Fruit fly (Drosophila melanogaster) whole organism, embryonic: ENCODE results near the gene CG3434.

ENCODE experiments used
- Abd-B ChIP-seq: fragments of 200-800 bp; sonication (Bioruptor generic); optimal IDR thresholded peaks from 2 replicates; lab custom pipeline; 2018; ENCODE audit warnings: missing biosample characterization, mild to moderate bottlenecking, missing genetic modification characterization, moderate library complexity
- CG10209 ChIP-seq: fragments of 200-800 bp; sonication (Bioruptor generic); optimal IDR thresholded peaks from 3 replicates; lab custom pipeline; 2017; ENCODE audit warnings: missing biosample characterization, mild to moderate bottlenecking, missing genetic modification characterization, missing genetic modification reagents
- CG10366 ChIP-seq: fragments of 200-800 bp; sonication (Bioruptor generic); IDR thresholded peaks from 2 replicates; pipeline ENCODE4 v1.3.6; 2022; ENCODE audit warnings: missing biosample characterization, missing genetic modification characterization
- CG10565 ChIP-seq: fragments of 200-800 bp; sonication (Bioruptor generic); optimal IDR thresholded peaks from 3 replicates; lab custom pipeline; 2016; ENCODE audit warnings: missing biosample characterization, mild to moderate bottlenecking, missing genetic modification characterization
- CG12155 ChIP-seq: fragments of 200-800 bp; sonication (Bioruptor generic); optimal IDR thresholded peaks from 3 replicates; lab custom pipeline; 2016; ENCODE audit warnings: missing biosample characterization, missing genetic modification characterization
- CG12299 ChIP-seq: fragments of 200-800 bp; sonication (Bioruptor generic); optimal IDR thresholded peaks from 2 replicates; lab custom pipeline; 2018; ENCODE audit warnings: missing biosample characterization, mild to moderate bottlenecking, missing genetic modification characterization
- CG12391 ChIP-seq: fragments of 200-800 bp; sonication (Bioruptor generic); optimal IDR thresholded peaks from 3 replicates; lab custom pipeline; 2018; ENCODE audit warnings: missing biosample characterization, mild to moderate bottlenecking, missing genetic modification characterization, moderate library complexity
- CG2129 ChIP-seq: fragments of 200-800 bp; sonication (Bioruptor generic); IDR thresholded peaks from 2 replicates; pipeline ENCODE4 v1.3.6; 2022; ENCODE audit warnings: missing biosample characterization, missing genetic modification characterization; ENCODE audit not compliant: partially characterized antibody
- CG2678 ChIP-seq: fragments of 200-800 bp; sonication (Bioruptor generic); optimal IDR thresholded peaks from 3 replicates; lab custom pipeline; 2019; ENCODE audit warnings: missing biosample characterization, mild to moderate bottlenecking, missing genetic modification characterization, moderate library complexity
- CG2889 ChIP-seq: fragments of 200-800 bp; sonication (Bioruptor generic); IDR thresholded peaks from 3 replicates; pipeline ENCODE4 v1.3.6; 2022; ENCODE audit warnings: missing biosample characterization, missing genetic modification characterization
- CG30431 ChIP-seq: fragments of 200-800 bp; sonication (Bioruptor generic); optimal IDR thresholded peaks from 2 replicates; lab custom pipeline; 2017; ENCODE audit warnings: missing biosample characterization, missing genetic modification characterization
- CG42726 ChIP-seq: fragments of 200-800 bp; sonication (Bioruptor generic); IDR thresholded peaks from 2 replicates; pipeline ENCODE4 v1.3.6; 2022; ENCODE audit warnings: missing biosample characterization, missing genetic modification characterization; ENCODE audit not compliant: partially characterized antibody
- CG5953 ChIP-seq: fragments of 200-800 bp; sonication (Bioruptor generic); IDR thresholded peaks from 2 replicates; pipeline ENCODE4 v1.3.6; 2022; ENCODE audit warnings: missing biosample characterization, missing genetic modification characterization
- CG8359 ChIP-seq: fragments of 200-800 bp; sonication (Bioruptor generic); optimal IDR thresholded peaks from 2 replicates; lab custom pipeline; 2017; ENCODE audit warnings: missing biosample characterization, mild to moderate bottlenecking, missing genetic modification characterization, borderline replicate concordance
- CG9817 ChIP-seq: fragments of 200-800 bp; sonication (Bioruptor generic); optimal IDR thresholded peaks from 2 replicates; lab custom pipeline; 2018; ENCODE audit warnings: missing biosample characterization, mild to moderate bottlenecking, missing genetic modification characterization, moderate library complexity
- CoRest ChIP-seq: fragments of 200-800 bp; sonication (Bioruptor generic); optimal IDR thresholded peaks from 3 replicates; lab custom pipeline; 2018; ENCODE audit warnings: missing biosample characterization, mild to moderate bottlenecking, missing genetic modification characterization, moderate library complexity
- D19B ChIP-seq: fragments of 200-800 bp; sonication (Bioruptor generic); optimal IDR thresholded peaks from 2 replicates; lab custom pipeline; 2017; ENCODE audit warnings: missing biosample characterization, mild to moderate bottlenecking, missing genetic modification characterization
- Dek ChIP-seq: fragments of 200-800 bp; sonication (Bioruptor generic); optimal IDR thresholded peaks from 3 replicates; lab custom pipeline; 2019; ENCODE audit warnings: missing biosample characterization, mild to moderate bottlenecking, missing genetic modification characterization, moderate library complexity
- Dip2 ChIP-seq: fragments of 200-800 bp; sonication (Bioruptor generic); IDR thresholded peaks from 2 replicates; pipeline ENCODE4 v1.3.6; 2022; ENCODE audit warnings: missing biosample characterization, missing genetic modification characterization
- Dip3 ChIP-seq: fragments of 200-800 bp; sonication (Bioruptor generic); optimal IDR thresholded peaks from 3 replicates; lab custom pipeline; 2016; ENCODE audit warnings: missing biosample characterization, missing genetic modification characterization
- ERR ChIP-seq: fragments of 200-800 bp; sonication (Bioruptor generic); optimal IDR thresholded peaks from 2 replicates; lab custom pipeline; 2016; ENCODE audit warnings: missing biosample characterization, missing genetic modification characterization
- Fer3 ChIP-seq: fragments of 200-800 bp; sonication (Bioruptor generic); optimal IDR thresholded peaks from 2 replicates; lab custom pipeline; 2018; ENCODE audit warnings: missing biosample characterization, mild to moderate bottlenecking, missing genetic modification characterization, moderate library complexity
- Gsc ChIP-seq: fragments of 200-800 bp; sonication (Bioruptor generic); IDR thresholded peaks from 2 replicates; pipeline ENCODE4 v1.3.6; 2022; ENCODE audit warnings: missing biosample characterization, missing genetic modification characterization
- Hr78 ChIP-seq, 2 experiments: fragments of 200-800 bp in 1 of 2; fragments of >200 bp in 1 of 2; sonication (Bioruptor generic) in 1 of 2; optimal IDR thresholded peaks; 2 replicates each; lab custom pipeline; 2017 to 2019; ENCODE audit warnings: missing biosample characterization in 2 of 2, missing genetic modification characterization in 2 of 2, mild to moderate bottlenecking in 1 of 2, moderate library complexity in 1 of 2
- Lim3 ChIP-seq: fragments of 200-800 bp; sonication (Bioruptor generic); IDR thresholded peaks from 2 replicates; pipeline ENCODE4 v1.3.6; 2022; ENCODE audit warnings: missing biosample characterization, missing genetic modification characterization
- Lpt ChIP-seq: fragments of >200 bp; optimal IDR thresholded peaks from 2 replicates; lab custom pipeline; 2018; ENCODE audit warnings: missing biosample characterization, missing genetic modification characterization
- Max ChIP-seq: fragments of 200-800 bp; sonication (Bioruptor generic); optimal IDR thresholded peaks from 2 replicates; lab custom pipeline; 2016; ENCODE audit warnings: missing biosample characterization, mild to moderate bottlenecking, missing genetic modification characterization
- Med ChIP-seq: fragments of 200-800 bp; sonication (Bioruptor generic); peaks from one replicate; lab custom pipeline; 2016; ENCODE audit warnings: missing biosample characterization, missing genetic modification characterization, mild to moderate bottlenecking, inconsistent platforms, moderate library complexity
- Mrtf ChIP-seq: fragments of 200-800 bp; sonication (Bioruptor generic); IDR thresholded peaks from 3 replicates; pipeline ENCODE4 v1.3.6; 2022; ENCODE audit warnings: missing biosample characterization, missing genetic modification characterization
- NC2β ChIP-seq: fragments of 200-800 bp; sonication (Bioruptor generic); optimal IDR thresholded peaks from 2 replicates; lab custom pipeline; 2016; ENCODE audit warnings: missing biosample characterization, missing genetic modification characterization
- Xrp1 ChIP-seq: fragments of 200-800 bp; sonication (Bioruptor generic); IDR thresholded peaks from 2 replicates; pipeline ENCODE4 v1.3.6; 2022; ENCODE audit warnings: missing biosample characterization, missing genetic modification characterization
- ac ChIP-seq: fragments of 200-800 bp; sonication (Bioruptor generic); optimal IDR thresholded peaks from 3 replicates; lab custom pipeline; 2017; ENCODE audit warnings: missing biosample characterization, mild to moderate bottlenecking, missing genetic modification characterization
- ase ChIP-seq: fragments of 200-800 bp; sonication (Bioruptor generic); IDR thresholded peaks from 3 replicates; pipeline ENCODE4 v1.3.6; 2022; ENCODE audit warnings: missing biosample characterization, missing genetic modification characterization
- cas ChIP-seq: fragments of 200-800 bp; sonication (Bioruptor generic); IDR thresholded peaks from 2 replicates; pipeline ENCODE4 v1.3.6; 2022; ENCODE audit warnings: missing biosample characterization, missing genetic modification characterization
- corto ChIP-seq: fragments of 200-800 bp; sonication (Bioruptor generic); optimal IDR thresholded peaks from 2 replicates; lab custom pipeline; 2016; ENCODE audit warnings: missing biosample characterization, mild to moderate bottlenecking, missing genetic modification characterization, moderate library complexity
- hb ChIP-seq: fragments of 200-800 bp; sonication (Bioruptor generic); IDR thresholded peaks from 3 replicates; pipeline ENCODE4 v1.3.6; 2022; ENCODE audit warnings: missing biosample characterization, missing genetic modification characterization; ENCODE audit not compliant: partially characterized antibody
- klu ChIP-seq: fragments of 200-800 bp; sonication (Bioruptor generic); IDR thresholded peaks from 2 replicates; pipeline ENCODE4 v1.3.6; 2022; ENCODE audit warnings: missing biosample characterization, missing genetic modification characterization
- lilli ChIP-seq: fragments of 200-800 bp; sonication (Bioruptor generic); optimal IDR thresholded peaks from 3 replicates; lab custom pipeline; 2016; ENCODE audit warnings: missing biosample characterization, missing genetic modification characterization
- mam ChIP-seq: fragments of 200-800 bp; sonication (Bioruptor generic); optimal IDR thresholded peaks from 3 replicates; lab custom pipeline; 2016; ENCODE audit warnings: missing biosample characterization, missing genetic modification characterization
- onecut ChIP-seq: fragments of 200-800 bp; sonication (Bioruptor generic); IDR thresholded peaks from 2 replicates; pipeline ENCODE4 v1.3.6; 2022; ENCODE audit warnings: missing biosample characterization, missing genetic modification characterization
- prd ChIP-seq, 3 experiments: fragments of >200 bp in 2 of 3; fragments of 200-800 bp in 1 of 3; sonication (Bioruptor generic) in 1 of 3; optimal IDR thresholded peaks in 2 of 3; IDR thresholded peaks in 1 of 3; 2 replicates in 2 of 3; 3 replicates in 1 of 3; pipeline versions ENCODE4 v1.3.6 to Lab custom; 2017 to 2022; ENCODE audit warnings: missing biosample characterization in 1 of 3, missing genetic modification characterization in 1 of 3
- psq ChIP-seq: fragments of 200-800 bp; sonication (Bioruptor generic); optimal IDR thresholded peaks from 2 replicates; lab custom pipeline; 2017; ENCODE audit warnings: missing biosample characterization, missing genetic modification characterization
- row ChIP-seq: fragments of 200-800 bp; sonication (Bioruptor generic); IDR thresholded peaks from 3 replicates; pipeline ENCODE4 v1.3.6; 2022; ENCODE audit warnings: missing biosample characterization, missing genetic modification characterization
- sd ChIP-seq: fragments of 200-800 bp; sonication (Bioruptor generic); optimal IDR thresholded peaks from 3 replicates; lab custom pipeline; 2018; ENCODE audit warnings: missing biosample characterization, mild to moderate bottlenecking, missing genetic modification characterization, moderate library complexity
- sim ChIP-seq: fragments of 200-800 bp; sonication (Bioruptor generic); IDR thresholded peaks from 2 replicates; pipeline ENCODE4 v1.3.6; 2022; ENCODE audit warnings: missing biosample characterization, missing genetic modification characterization
- sisA ChIP-seq: fragments of 200-800 bp; sonication (Bioruptor generic); IDR thresholded peaks from 2 replicates; pipeline ENCODE4 v1.3.6; 2022; ENCODE audit warnings: missing biosample characterization, missing genetic modification characterization
- sob ChIP-seq: fragments of 200-800 bp; sonication (Bioruptor generic); IDR thresholded peaks from 2 replicates; pipeline ENCODE4 v1.3.6; 2022; ENCODE audit warnings: missing biosample characterization, missing genetic modification characterization
- sqz ChIP-seq: fragments of 200-800 bp; sonication (Bioruptor generic); optimal IDR thresholded peaks from 3 replicates; lab custom pipeline; 2018; ENCODE audit warnings: missing biosample characterization, mild to moderate bottlenecking, missing genetic modification characterization

Gene CG3434

dm6 chr3L:9429665-9430607 is 30.7 kb downstream of the CG3434 start, which contains the start of the genes RpS17 and MTF-1 (continued):
- TF ChIP-seq Lpt (GFP tag; lab: Kevin White, UChicago) (no peak), Lim3 (no peak), NC2β (GFP tag; lab: Kevin White, UChicago) (peak; percentile 93), hb (GFP tag; lab: Robert Waterston, UW) (no peak), sisA (GFP tag; lab: Robert Waterston, UW) (no peak), CG42726 (GFP tag; lab: Robert Waterston, UW) (no peak), ac (GFP tag; lab: Kevin White, UChicago) (peak; percentile 40), Xrp1 (0 out of 2 replicates have a peak, but pooled peaks have one; percentile 30), D19B (GFP tag; lab: Kevin White, UChicago) (no peak), Dek (no peak), lilli (GFP tag; lab: Kevin White, UChicago) (no peak), Dip2 (GFP tag; lab: Robert Waterston, UW) (no peak), sob (GFP tag; lab: Robert Waterston, UW) (peak; percentile 55; the same call in 1 of the 2 replicates), klu (no peak), corto (GFP tag; lab: Kevin White, UChicago) (no peak), Dip3 (GFP tag; lab: Kevin White, UChicago) (peak; percentile 17), mam (no peak), CG12155 (GFP tag; lab: Kevin White, UChicago) (peak; percentile 98), CG30431 (peak; percentile 12), CG9817 (tag; lab: Kevin White, UChicago) (no peak), Max (peak; percentile 26), CG12299 (tag; lab: Kevin White, UChicago) (peak; percentile 23), sim (GFP tag; lab: Robert Waterston, UW) (0 out of 2 replicates have a peak, but pooled peaks have one; percentile 16), sqz (GFP tag; lab: Kevin White, UChicago) (peak; percentile 40), Mrtf (no peak), psq (GFP tag; lab: Kevin White, UChicago) (no peak), ERR (GFP tag; lab: Kevin White, UChicago) (no peak), Fer3 (tag; lab: Kevin White, UChicago) (peak; percentile 24), CG10565 (GFP tag; lab: Kevin White, UChicago) (no peak), CG12391 (tag; lab: Kevin White, UChicago) (peak; percentile 44), Med (GFP tag; lab: Kevin White, UChicago) (peak; percentile 92), Abd-B (GFP tag; lab: Kevin White, UChicago) (no peak), CG2129 (GFP tag; lab: Robert Waterston, UW) (no peak), Hr78 (GFP tag; optimal IDR thresholded peaks at IDR 0.05; lab: Kevin White, UChicago) (no peak), CG2889 (GFP tag; lab: Robert Waterston, UW) (no peak), ase (peak; percentile 51; the same call in 2 of the 3 replicates), CG10366 (GFP tag; lab: Robert Waterston, UW) (peak; percentile 37), CG2678 (tag; lab: Kevin White, UChicago) (peak; percentile 53), Gsc (GFP tag; lab: Robert Waterston, UW) (no peak), CG10209 (peak; percentile 66), CoRest (peak; percentile 31), CG8359 (GFP tag; lab: Kevin White, UChicago) (no peak), CG5953 (GFP tag; lab: Robert Waterston, UW) (no peak; the same call in 1 of the 2 replicates), prd (optimal IDR thresholded peaks at IDR 0.05; lab: Kevin White, UChicago) (no peak), prd (GFP tag; IDR thresholded peaks at IDR 0.05; lab: Robert Waterston, UW) (no peak), row (GFP tag; lab: Robert Waterston, UW) (peak; percentile 10; the same call in 1 of the 3 replicates), onecut (GFP tag; lab: Robert Waterston, UW) (peak; percentile 70), sd (tag; lab: Kevin White, UChicago) (no peak), cas (GFP tag; lab: Robert Waterston, UW) (no peak)
